Worm (Caenorhabditis elegans) whole organism, midembryonic: ENCODE data around the gene mlk-1.
A peak's percentile ranks its signal among the peaks of the same experiment; 100 is the strongest.
"Not testable (repeated sequence)": the region's sequence is repeated elsewhere in the genome, so short reads cannot be mapped to it uniquely, and the experiment has no call there.

Source experiments
- cog-1 ChIP-seq: sonication (generic microtip); optimal IDR thresholded peaks from 2 replicates; lab custom pipeline; 2016; ENCODE audit warnings: missing genetic modification characterization, missing compliant biosample characterization
- flt-1 ChIP-seq: fragments of 200-800 bp; sonication (Bioruptor generic); IDR thresholded peaks from 2 replicates; pipeline ENCODE4 v1.3.6; 2022; ENCODE audit warnings: missing genetic modification characterization, missing compliant biosample characterization
- klf-2 ChIP-seq: fragments of 200-800 bp; sonication (Bioruptor generic); conservative IDR thresholded peaks from 2 replicates; pipeline ENCODE4 v1.3.6; 2022; ENCODE audit warnings: missing genetic modification reagents, missing genetic modification characterization, missing compliant biosample characterization
- med-1 ChIP-seq: sonication (generic microtip); optimal IDR thresholded peaks from 2 replicates; lab custom pipeline; 2017; ENCODE audit warnings: missing genetic modification characterization, mild to moderate bottlenecking, missing compliant biosample characterization, antibody characterized with exemption, missing genetic modification reagents; ENCODE audit not compliant: insufficient read depth
- ref-1 ChIP-seq: fragments of 200-800 bp; sonication (Bioruptor generic); conservative IDR thresholded peaks from 2 replicates; pipeline ENCODE4 v1.3.6; 2022; ENCODE audit warnings: missing genetic modification reagents, missing genetic modification characterization, missing compliant biosample characterization
- tab-1 ChIP-seq: fragments of 200-800 bp; sonication (Bioruptor generic); IDR thresholded peaks from 2 replicates; pipeline ENCODE4 v1.3.6; 2022; ENCODE audit warnings: missing genetic modification characterization, missing compliant biosample characterization
- ztf-23 ChIP-seq: fragments of 200-800 bp; sonication (Bioruptor generic); IDR thresholded peaks from 2 replicates; pipeline ENCODE4 v1.3.6; 2022; ENCODE audit warnings: missing genetic modification reagents, missing genetic modification characterization, missing compliant biosample characterization
- ztf-29 ChIP-seq: fragments of 200-800 bp; sonication (Bioruptor generic); IDR thresholded peaks from 2 replicates; pipeline ENCODE4 v1.3.6; 2022; ENCODE audit warnings: missing genetic modification reagents, missing genetic modification characterization, missing compliant biosample characterization

DNA sequence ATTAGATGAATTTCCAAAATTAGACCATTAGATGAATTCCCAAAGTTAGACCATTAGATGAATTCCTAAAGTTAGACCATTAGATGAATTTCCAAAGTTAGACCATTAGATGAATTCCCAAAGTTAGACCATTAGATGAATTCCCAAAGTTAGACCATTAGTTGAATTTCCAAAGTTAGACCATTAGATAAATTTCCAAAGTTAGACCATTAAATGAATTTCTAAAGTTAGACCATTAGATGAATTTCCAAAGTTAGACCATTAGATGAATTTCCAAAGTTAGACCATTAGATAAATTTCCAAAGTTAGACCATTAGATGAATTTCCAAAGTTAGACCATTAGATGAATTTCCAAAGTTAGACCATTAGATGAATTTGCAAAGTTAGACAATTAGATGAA is 10.7 kb upstream of the mlk-1 start:
- TF ChIP-seq ztf-23 (GFP tag; lab: Robert Waterston, UW): peak; percentile 95
- TF ChIP-seq ztf-29; cog-1; med-1 (GFP tag; lab: Kevin White, UChicago): not testable (repeated sequence)
- TF ChIP-seq klf-2 (GFP tag; lab: Robert Waterston, UW): peak; percentile 89
- peak; percentile 68; the same call in 1 of the 2 replicates for TF ChIP-seq flt-1 (GFP tag; lab: Robert Waterston, UW)
- peak; percentile 90 for TF ChIP-seq ref-1 (GFP tag; lab: Robert Waterston, UW)
- peak; percentile 82; the same call in 1 of the 2 replicates for TF ChIP-seq tab-1 (GFP tag; lab: Robert Waterston, UW)
